Worm (Caenorhabditis elegans) whole organism, late embryonic: ENCODE results near the gene clec-252.

Experiments used
- K09A11.1 ChIP-seq: sonication (generic microtip); optimal IDR thresholded peaks from 2 replicates; lab custom pipeline; 2017; ENCODE audit warnings: antibody characterized with exemption, mild to moderate bottlenecking, missing genetic modification characterization, missing compliant biosample characterization; ENCODE audit not compliant: insufficient read depth
- Y22D7AL.16 ChIP-seq: sonication (generic microtip); optimal IDR thresholded peaks from 2 replicates; lab custom pipeline; 2016; ENCODE audit warnings: missing genetic modification characterization, missing compliant biosample characterization
- ahr-1 ChIP-seq: sonication (generic microtip); optimal IDR thresholded peaks from 2 replicates; lab custom pipeline; 2016; ENCODE audit warnings: missing genetic modification characterization, missing compliant biosample characterization
- ama-1 ChIP-seq: fragments of 150-350 bp; optimal IDR thresholded peaks from 2 replicates; lab custom pipeline; 2014
- ceh-19 ChIP-seq: fragments of 200-800 bp; sonication (Bioruptor generic); optimal IDR thresholded peaks from 2 replicates; lab custom pipeline; 2018; ENCODE audit warnings: mild to moderate bottlenecking, missing genetic modification characterization, missing compliant biosample characterization
- ceh-2 ChIP-seq: sonication (generic microtip); optimal IDR thresholded peaks from 2 replicates; lab custom pipeline; 2016; ENCODE audit warnings: missing genotype, missing genetic modification characterization, missing compliant biosample characterization
- ceh-22 ChIP-seq: sonication (generic microtip); optimal IDR thresholded peaks from 2 replicates; lab custom pipeline; 2017; ENCODE audit warnings: missing biosample characterization, missing genetic modification characterization
- ceh-24 ChIP-seq: sonication (generic microtip); optimal IDR thresholded peaks from 2 replicates; lab custom pipeline; 2016; ENCODE audit warnings: mild to moderate bottlenecking, missing genetic modification characterization, missing compliant biosample characterization
- ceh-31 ChIP-seq: sonication (generic microtip); optimal IDR thresholded peaks from 2 replicates; lab custom pipeline; 2016; ENCODE audit warnings: missing genetic modification characterization, missing compliant biosample characterization
- ceh-45 ChIP-seq: fragments of 200-800 bp; sonication (Bioruptor generic); IDR thresholded peaks from 2 replicates; pipeline ENCODE4 v1.3.6; 2022; ENCODE audit warnings: missing genetic modification reagents, missing genetic modification characterization, missing compliant biosample characterization
- ceh-6 ChIP-seq: fragments of 200-800 bp; sonication (Bioruptor generic); optimal IDR thresholded peaks from 2 replicates; lab custom pipeline; 2018; ENCODE audit warnings: mild to moderate bottlenecking, missing genetic modification characterization, missing compliant biosample characterization
- dmd-4 ChIP-seq: sonication (generic microtip); optimal IDR thresholded peaks from 2 replicates; lab custom pipeline; 2016; ENCODE audit warnings: borderline replicate concordance, missing genetic modification characterization, missing compliant biosample characterization
- elt-2 ChIP-seq: sonication (generic microtip); optimal IDR thresholded peaks from 2 replicates; lab custom pipeline; 2016; ENCODE audit warnings: missing genetic modification reagents, missing genetic modification characterization, missing compliant biosample characterization
- ets-4 ChIP-seq: sonication (generic microtip); optimal IDR thresholded peaks from 2 replicates; lab custom pipeline; 2016; ENCODE audit warnings: missing genetic modification characterization, missing compliant biosample characterization
- fax-1 ChIP-seq: sonication (generic microtip); optimal IDR thresholded peaks from 2 replicates; lab custom pipeline; 2016; ENCODE audit warnings: missing genotype, missing genetic modification characterization, missing compliant biosample characterization
- gmeb-2 ChIP-seq: sonication (generic microtip); optimal IDR thresholded peaks from 2 replicates; lab custom pipeline; 2016; ENCODE audit warnings: missing genetic modification characterization, inconsistent platforms, missing compliant biosample characterization
- hlh-13 ChIP-seq: fragments of 200-800 bp; sonication (Bioruptor generic); optimal IDR thresholded peaks from 2 replicates; lab custom pipeline; 2018; ENCODE audit warnings: mild to moderate bottlenecking, missing genetic modification characterization, missing compliant biosample characterization
- hlh-15 ChIP-seq: sonication (generic microtip); optimal IDR thresholded peaks from 2 replicates; lab custom pipeline; 2016; ENCODE audit warnings: missing genetic modification characterization, missing compliant biosample characterization
- hlh-6 ChIP-seq: sonication (generic microtip); optimal IDR thresholded peaks from 2 replicates; lab custom pipeline; 2016; ENCODE audit warnings: missing genotype, missing genetic modification characterization, missing compliant biosample characterization
- lim-6 ChIP-seq: sonication (generic microtip); optimal IDR thresholded peaks from 2 replicates; lab custom pipeline; 2016; ENCODE audit warnings: missing genetic modification characterization, missing compliant biosample characterization
- nfya-1 ChIP-seq: sonication (generic microtip); optimal IDR thresholded peaks from 2 replicates; lab custom pipeline; 2017; ENCODE audit warnings: missing genetic modification characterization, mild to moderate bottlenecking, missing compliant biosample characterization, antibody characterized with exemption, moderate library complexity
- npax-4 ChIP-seq: sonication (generic microtip); optimal IDR thresholded peaks from 2 replicates; lab custom pipeline; 2016; ENCODE audit warnings: missing genetic modification characterization, missing compliant biosample characterization
- odd-2 ChIP-seq: sonication (generic microtip); optimal IDR thresholded peaks from 2 replicates; lab custom pipeline; 2017; ENCODE audit warnings: antibody characterized with exemption, mild to moderate bottlenecking, missing genetic modification characterization, missing compliant biosample characterization
- pag-3 ChIP-seq: sonication (generic microtip); optimal IDR thresholded peaks from 2 replicates; lab custom pipeline; 2016; ENCODE audit warnings: missing compliant biosample characterization, missing genetic modification characterization, borderline replicate concordance
- pat-9 ChIP-seq: fragments of 200-800 bp; sonication (Bioruptor generic); optimal IDR thresholded peaks from 2 replicates; lab custom pipeline; 2018; ENCODE audit warnings: mild to moderate bottlenecking, missing genetic modification characterization, moderate library complexity, missing compliant biosample characterization
- pax-1 ChIP-seq: fragments of 150-350 bp; optimal IDR thresholded peaks from 2 replicates; lab custom pipeline; 2014; ENCODE audit warnings: missing biosample characterization, missing genetic modification characterization
- pha-4 ChIP-seq: fragments of 150-350 bp; optimal IDR thresholded peaks from 2 replicates; lab custom pipeline; 2018; ENCODE audit warnings: missing biosample characterization, missing genetic modification reagents, missing genetic modification characterization
- pqm-1 ChIP-seq: sonication (generic microtip); optimal IDR thresholded peaks from 2 replicates; lab custom pipeline; 2016; ENCODE audit warnings: missing genetic modification characterization, missing compliant biosample characterization
- sdc-2 ChIP-seq: sonication (generic microtip); optimal IDR thresholded peaks from 2 replicates; lab custom pipeline; 2016; ENCODE audit warnings: missing genotype, missing genetic modification characterization, missing compliant biosample characterization
- unc-3 ChIP-seq, 2 experiments: fragments of 200-800 bp in 1 of 2; sonication (Bioruptor generic) in 1 of 2; sonication (generic microtip) in 1 of 2; conservative IDR thresholded peaks in 1 of 2; optimal IDR thresholded peaks in 1 of 2; 2 replicates each; pipeline versions ENCODE4 v1.3.6 to Lab custom; 2016 to 2022; ENCODE audit warnings: missing compliant biosample characterization in 2 of 2, missing genetic modification characterization in 2 of 2, missing genetic modification reagents in 1 of 2
- unc-55 ChIP-seq: sonication (generic microtip); optimal IDR thresholded peaks from 2 replicates; lab custom pipeline; 2017; ENCODE audit warnings: missing biosample characterization, missing genetic modification reagents, missing genetic modification characterization
- zip-5 ChIP-seq: sonication (generic microtip); optimal IDR thresholded peaks from 2 replicates; lab custom pipeline; 2016; ENCODE audit warnings: missing genetic modification characterization, missing compliant biosample characterization
- ztf-16 ChIP-seq: sonication (generic microtip); optimal IDR thresholded peaks from 2 replicates; lab custom pipeline; 2017; ENCODE audit warnings: missing genetic modification characterization, missing compliant biosample characterization

The clec-252 gene

DNA sequence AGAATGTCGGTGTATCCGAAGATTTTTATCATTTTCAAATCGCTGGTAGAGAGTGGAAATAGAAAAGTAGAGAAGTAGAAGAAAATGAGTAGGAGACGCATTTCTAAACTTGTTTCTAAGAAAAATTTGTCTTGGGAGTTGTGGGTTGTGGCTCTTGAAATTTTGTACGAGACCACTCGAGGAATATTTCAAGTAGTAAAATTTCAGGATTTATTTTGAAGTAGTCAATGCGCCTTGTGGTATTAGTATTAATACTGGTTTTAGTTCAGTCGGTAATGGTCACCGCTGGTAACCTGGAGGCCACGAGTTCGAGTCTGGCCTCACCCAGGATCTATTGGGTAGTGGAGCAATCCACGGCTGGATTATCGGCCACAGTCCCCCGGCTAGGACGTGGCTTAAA, at the start of gene clec-252:
Gene clec-252 (minus strand): TSS at position 101 of the 400 bp plus-strand sequence.
- TF ChIP-seq pqm-1 (tag; lab: Kevin White, UChicago) (no peak), nfya-1 (tag; lab: Kevin White, UChicago) (no peak), ztf-16 (tag; lab: Kevin White, UChicago) (no peak)

- TF ChIP-seq pha-4 (tag; lab: Kevin White, UChicago) (no peak), dmd-4 (no peak), hlh-15 (tag; lab: Kevin White, UChicago) (no peak), unc-3 (GFP tag; conservative IDR thresholded peaks at IDR 0.05; lab: Robert Waterston, UW) (no peak), unc-3 (tag; optimal IDR thresholded peaks at IDR 0.05; lab: Kevin White, UChicago) (no peak)
These were observed 42.0 kb upstream of the clec-252 start, which contains the start of gene nhr-231 for ce11 chrV:18790658-18791057. TSS of gene nhr-231 (plus strand) at chrV:18790958.

DNA sequence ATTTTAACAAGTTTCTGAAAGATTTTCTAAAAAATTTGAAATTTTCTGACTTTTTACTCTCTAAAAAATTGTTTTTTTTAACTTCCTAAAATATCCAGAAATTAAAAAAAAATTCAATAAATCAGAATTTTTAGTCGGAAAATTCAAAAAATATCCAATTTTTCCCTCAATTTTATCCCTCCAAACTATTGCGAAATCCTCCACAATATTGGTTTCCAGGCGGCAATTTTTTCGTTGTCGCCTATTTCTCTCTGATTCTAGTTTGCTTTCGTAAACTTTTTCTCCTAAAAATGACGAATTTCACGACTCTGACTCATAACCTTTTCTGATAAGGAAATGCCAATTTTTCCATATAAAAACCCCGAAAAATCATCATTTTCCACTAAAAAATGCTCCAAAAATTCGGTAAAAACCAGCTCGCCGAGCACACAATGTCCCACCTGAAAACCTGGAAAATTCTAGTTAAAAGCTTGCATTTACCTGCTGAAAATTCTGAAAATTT, 38.8 kb upstream of the clec-252 start, which contains the start of gene Y17D7B.2:
Gene Y17D7B.2 (plus strand): TSS at position 323 of the 502 bp plus-strand sequence.
- TF ChIP-seq ceh-22 (tag; lab: Kevin White, UChicago) (no peak), zip-5 (tag; lab: Kevin White, UChicago) (no peak), ceh-6 (GFP tag; lab: Kevin White, UChicago) (no peak), lim-6 (tag; lab: Kevin White, UChicago) (no peak), Y22D7AL.16 (tag; lab: Kevin White, UChicago) (no peak), sdc-2 (tag; lab: Kevin White, UChicago) (no peak)

DNA sequence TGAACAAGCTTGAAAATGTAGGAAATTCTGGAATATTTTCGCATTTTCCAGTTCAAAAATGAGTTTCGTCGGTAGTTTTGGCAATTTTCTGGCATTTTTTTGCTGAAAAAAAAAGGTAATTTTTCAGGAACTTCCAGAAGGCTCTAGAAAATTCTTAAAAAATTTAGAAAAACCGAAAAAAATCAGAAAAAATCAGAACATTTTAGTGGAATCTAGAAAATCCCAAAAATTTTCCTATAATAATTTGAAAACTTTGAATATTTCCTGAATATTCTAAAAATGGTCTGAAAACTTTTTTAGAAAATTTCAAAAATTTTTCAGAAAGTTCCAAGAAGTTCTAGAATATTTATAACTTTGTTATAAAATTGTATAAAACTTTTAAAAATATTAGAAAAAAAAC, 38.1 kb upstream of the clec-252 start, which contains the start of gene Y17D7B.3:
Gene Y17D7B.3 (minus strand): TSS at position 101 of the 400 bp plus-strand sequence.
- TF ChIP-seq pat-9 (tag; lab: Kevin White, UChicago) (no peak), ceh-24 (tag; lab: Kevin White, UChicago) (no peak), hlh-6 (tag; lab: Kevin White, UChicago) (no peak), hlh-15 (tag; lab: Kevin White, UChicago) (no peak), gmeb-2 (no peak), unc-55 (GFP tag; lab: Kevin White, UChicago) (no peak), ets-4 (tag; lab: Kevin White, UChicago) (no peak), ama-1 (lab: Kevin White, UChicago) (no peak), hlh-13 (no peak), pax-1 (no peak)

DNA sequence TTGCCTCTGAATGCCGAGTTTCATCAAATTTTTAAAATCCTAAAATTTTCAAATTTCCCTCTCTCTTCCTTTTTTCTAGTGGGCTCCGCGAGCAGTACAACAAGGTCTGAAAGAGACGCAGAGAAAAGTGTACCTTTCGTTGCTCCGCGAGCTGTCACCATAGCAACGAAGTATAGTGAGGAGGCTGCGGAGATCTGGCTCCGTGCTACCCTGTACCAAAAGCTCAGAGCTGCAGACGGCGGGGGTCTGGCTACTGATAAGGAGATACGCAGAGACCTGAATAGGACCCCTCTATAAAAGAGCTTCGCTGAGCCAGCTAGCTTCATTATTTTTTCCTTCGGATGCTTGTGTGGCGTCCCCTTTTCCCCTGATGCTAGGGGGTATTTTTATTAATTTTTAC, 34.8 kb upstream of the clec-252 start, which contains the start of gene Y17D7B.10:
Gene Y17D7B.10 (plus strand): TSS at position 243 of the 400 bp plus-strand sequence.
- TF ChIP-seq ceh-45 (GFP tag; lab: Robert Waterston, UW), result no peak
- no peak for TF ChIP-seq elt-2 (tag; lab: Kevin White, UChicago)
- TF ChIP-seq ahr-1 (tag; lab: Kevin White, UChicago), result no peak

DNA sequence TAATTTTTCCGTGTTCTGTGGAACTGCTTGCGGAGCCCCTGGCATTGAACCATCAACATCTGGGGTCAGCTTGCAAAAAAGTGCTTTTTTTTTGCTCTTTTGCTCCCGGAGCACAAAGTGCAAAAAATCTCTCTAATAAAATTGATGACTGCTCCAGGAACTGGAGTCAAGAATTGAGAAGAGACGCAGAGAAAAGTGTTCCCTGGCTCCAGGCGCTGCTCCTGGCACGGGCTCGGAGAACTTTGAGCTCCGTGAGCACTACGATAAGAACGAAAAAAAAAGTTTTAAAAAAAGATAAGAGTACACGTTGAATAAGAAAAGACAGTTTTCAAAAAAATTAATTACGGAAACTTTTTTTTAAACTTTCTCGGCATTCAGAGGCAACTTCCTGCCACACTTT, 34.1 kb upstream of the clec-252 start:
- no peak for TF ChIP-seq odd-2 (tag; lab: Kevin White, UChicago)
- no peak for TF ChIP-seq ets-4 (tag; lab: Kevin White, UChicago)
- no peak for TF ChIP-seq ceh-19 (GFP tag; lab: Kevin White, UChicago)
- TF ChIP-seq pax-1, result no peak
- TF ChIP-seq fax-1 (tag; lab: Kevin White, UChicago), result no peak
- TF ChIP-seq ahr-1 (tag; lab: Kevin White, UChicago), result no peak
- TF ChIP-seq ztf-16 (tag; lab: Kevin White, UChicago), result no peak
- TF ChIP-seq npax-4 (tag; lab: Kevin White, UChicago), result no peak
- TF ChIP-seq ceh-2 (tag; lab: Kevin White, UChicago), result no peak
- TF ChIP-seq K09A11.1 (tag; lab: Kevin White, UChicago), result no peak
- TF ChIP-seq lim-6 (tag; lab: Kevin White, UChicago), result no peak
- TF ChIP-seq zip-5 (tag; lab: Kevin White, UChicago), result no peak
- no peak for TF ChIP-seq ceh-31 (tag; lab: Kevin White, UChicago)
- TF ChIP-seq pag-3 (tag; lab: Kevin White, UChicago), result no peak
